Worm (Caenorhabditis elegans) whole organism, mixed stage, embryonic: ENCODE data around the gene rpl-38.

ENCODE experiments used
- blmp-1 ChIP-seq: fragments of 150-350 bp; optimal IDR thresholded peaks from 2 replicates; lab custom pipeline; 2014; ENCODE audit warnings: missing biosample characterization, missing genetic modification characterization
- elt-1 ChIP-seq: sonication (generic microtip); optimal IDR thresholded peaks from 2 replicates; lab custom pipeline; 2017; ENCODE audit warnings: missing genetic modification characterization, mild to moderate bottlenecking, missing compliant biosample characterization, antibody characterized with exemption, moderate library complexity, borderline replicate concordance; ENCODE audit not compliant: insufficient read depth
- elt-3 ChIP-seq: fragments of 150-350 bp; optimal IDR thresholded peaks from 2 replicates; lab custom pipeline; 2014; ENCODE audit warnings: missing biosample characterization, missing genetic modification characterization
- flh-1 ChIP-seq: fragments of 200-800 bp; sonication (Bioruptor generic); optimal IDR thresholded peaks from 2 replicates; lab custom pipeline; 2018; ENCODE audit warnings: mild to moderate bottlenecking, missing genetic modification characterization, moderate library complexity, missing compliant biosample characterization
- lin-13 ChIP-seq: fragments of 150-350 bp; optimal IDR thresholded peaks from 2 replicates; lab custom pipeline; 2014; ENCODE audit warnings: missing biosample characterization, missing genetic modification characterization
- mep-1 ChIP-seq: fragments of 150-350 bp; optimal IDR thresholded peaks from 2 replicates; lab custom pipeline; 2017; ENCODE audit warnings: missing biosample characterization, missing genetic modification reagents, missing genetic modification characterization, inconsistent platforms
- nhr-12 ChIP-seq: fragments of 150-350 bp; optimal IDR thresholded peaks from 2 replicates; lab custom pipeline; 2014; ENCODE audit warnings: missing biosample characterization, missing genetic modification characterization
- nhr-76 ChIP-seq: sonication (generic microtip); optimal IDR thresholded peaks from 2 replicates; lab custom pipeline; 2017; ENCODE audit warnings: missing biosample characterization, missing genetic modification characterization
- snpc-4 ChIP-seq: fragments of 150-350 bp; optimal IDR thresholded peaks from 2 replicates; lab custom pipeline; 2014; ENCODE audit warnings: missing biosample characterization, missing genetic modification characterization
- tbx-8 ChIP-seq: fragments of 200-800 bp; sonication (Bioruptor generic); optimal IDR thresholded peaks from 2 replicates; lab custom pipeline; 2018; ENCODE audit warnings: mild to moderate bottlenecking, missing genetic modification characterization, moderate library complexity, missing compliant biosample characterization
- ztf-11 ChIP-seq: fragments of 150-350 bp; optimal IDR thresholded peaks from 2 replicates; lab custom pipeline; 2014; ENCODE audit warnings: missing biosample characterization, missing genetic modification characterization

DNA sequence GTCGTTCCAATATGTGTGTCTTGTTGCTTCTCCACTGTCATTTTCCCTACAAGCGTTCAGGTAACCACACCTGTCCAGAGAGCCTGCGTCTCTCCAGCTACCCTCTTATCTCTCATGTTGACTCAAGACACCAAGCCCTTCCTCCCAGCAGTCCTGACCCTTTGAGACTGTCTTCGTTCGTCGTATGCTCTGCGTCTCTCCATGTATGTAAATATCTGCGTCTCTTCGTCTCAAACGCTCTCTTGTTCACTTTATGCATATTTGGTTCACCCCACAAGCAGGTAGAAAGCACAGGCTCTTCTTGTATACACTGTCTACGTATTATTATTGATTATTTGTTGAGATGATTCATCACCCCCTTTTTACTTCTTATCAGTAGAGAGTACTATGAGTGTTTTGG is 14.2 kb upstream of the rpl-38 start:
- no peak for TF ChIP-seq ztf-11
- no peak for TF ChIP-seq mep-1 (tag; lab: Kevin White, UChicago)
- no peak for TF ChIP-seq blmp-1 (tag; lab: Kevin White, UChicago)
- peak; percentile 4 for TF ChIP-seq lin-13 (tag; lab: Kevin White, UChicago)
- no peak for TF ChIP-seq elt-1 (tag; lab: Kevin White, UChicago)
- TF ChIP-seq elt-3 (tag; lab: Kevin White, UChicago) = no peak
- TF ChIP-seq tbx-8 = no peak
- TF ChIP-seq snpc-4 (tag; lab: Kevin White, UChicago) = no peak
- no peak for TF ChIP-seq nhr-76 (tag; lab: Kevin White, UChicago)
- TF ChIP-seq nhr-12 (tag; lab: Kevin White, UChicago) = no peak
- no peak for TF ChIP-seq flh-1 (GFP tag; lab: Kevin White, UChicago)
